Worm (Caenorhabditis elegans) whole organism, late embryonic: ENCODE data around the gene F28C6.10.

Experiments used
- ama-1 ChIP-seq: fragments of 150-350 bp; optimal IDR thresholded peaks from 2 replicates; lab custom pipeline; 2014
- ceh-6 ChIP-seq: fragments of 200-800 bp; sonication (Bioruptor generic); optimal IDR thresholded peaks from 2 replicates; lab custom pipeline; 2018; ENCODE audit warnings: mild to moderate bottlenecking, missing genetic modification characterization, missing compliant biosample characterization
- gmeb-2 ChIP-seq: sonication (generic microtip); optimal IDR thresholded peaks from 2 replicates; lab custom pipeline; 2016; ENCODE audit warnings: missing genetic modification characterization, inconsistent platforms, missing compliant biosample characterization
- hlh-8 ChIP-seq: sonication (generic microtip); optimal IDR thresholded peaks from 2 replicates; lab custom pipeline; 2016; ENCODE audit warnings: missing genotype, missing genetic modification characterization, missing compliant biosample characterization
- pax-1 ChIP-seq: fragments of 150-350 bp; optimal IDR thresholded peaks from 2 replicates; lab custom pipeline; 2014; ENCODE audit warnings: missing biosample characterization, missing genetic modification characterization
- pqm-1 ChIP-seq: sonication (generic microtip); optimal IDR thresholded peaks from 2 replicates; lab custom pipeline; 2016; ENCODE audit warnings: missing genetic modification characterization, missing compliant biosample characterization

- TF ChIP-seq ceh-6 (GFP tag; lab: Kevin White, UChicago) (no peak), hlh-8 (no peak), pax-1 (tag; lab: Kevin White, UChicago) (no peak), pqm-1 (tag; lab: Kevin White, UChicago) (no peak), gmeb-2 (tag; lab: Kevin White, UChicago) (no peak), ama-1 (lab: Kevin White, UChicago) (no peak)
These were observed 32.6 kb upstream of the F28C6.10 start, which contains the start of gene puf-5 for ce11 chrII:8575184-8575583.
